Fruit fly (Drosophila melanogaster) whole organism, wandering third instar larva: ENCODE data around the gene GstO1.

ENCODE experiments used
- Myc ChIP-seq: fragments of >200 bp; optimal IDR thresholded peaks from 2 replicates; lab custom pipeline; 2017
- ey ChIP-seq: fragments of 200-800 bp; sonication (Bioruptor generic); optimal IDR thresholded peaks from 2 replicates; lab custom pipeline; 2016; ENCODE audit warnings: missing biosample characterization, missing genetic modification characterization
- fru ChIP-seq: fragments of 200-800 bp; sonication (Bioruptor generic); optimal IDR thresholded peaks from 3 replicates; lab custom pipeline; 2016; ENCODE audit warnings: missing biosample characterization, mild to moderate bottlenecking, missing genetic modification characterization
- pan ChIP-seq: fragments of >200 bp; optimal IDR thresholded peaks from 2 replicates; lab custom pipeline; 2017

DNA sequence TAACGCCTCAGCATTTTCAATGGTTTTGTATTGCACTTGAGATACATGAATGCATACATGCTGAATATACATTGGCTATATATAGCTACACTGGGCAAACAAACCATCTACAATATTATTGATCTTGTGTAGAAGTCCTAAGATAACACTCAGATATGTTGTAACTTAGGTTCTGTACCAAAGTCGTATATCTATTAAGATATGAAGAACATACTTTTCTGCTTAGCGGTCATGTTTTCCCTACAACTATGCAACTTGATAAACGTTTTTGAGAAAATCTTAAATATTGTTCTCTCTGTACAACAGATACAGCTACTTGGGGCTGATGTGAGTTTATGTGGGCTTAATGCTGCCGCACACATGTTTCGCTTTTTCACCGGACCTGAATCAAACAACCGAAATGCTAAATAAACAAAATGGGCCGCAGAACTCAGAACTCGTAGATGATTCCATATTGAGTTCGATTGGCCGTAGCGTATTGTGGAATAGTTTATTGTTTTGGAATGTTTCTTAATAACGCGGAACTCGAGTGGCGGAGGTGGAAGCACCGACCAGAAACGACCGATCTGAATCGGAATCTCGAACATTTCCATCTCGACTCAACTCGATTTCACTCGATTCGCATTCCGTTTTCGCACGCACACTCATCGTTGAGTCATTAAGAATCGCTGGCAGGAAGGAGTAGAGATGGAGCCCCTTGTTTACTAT lies 24.7 kb upstream of the GstO1 start:
- TF ChIP-seq pan (lab: Kevin White, UChicago) (no peak), fru (GFP tag; lab: Kevin White, UChicago) (no peak), Myc (no peak), ey (GFP tag; lab: Kevin White, UChicago) (no peak)
